Worm (Caenorhabditis elegans): ENCODE measurements around the gene scl-9.

DNA sequence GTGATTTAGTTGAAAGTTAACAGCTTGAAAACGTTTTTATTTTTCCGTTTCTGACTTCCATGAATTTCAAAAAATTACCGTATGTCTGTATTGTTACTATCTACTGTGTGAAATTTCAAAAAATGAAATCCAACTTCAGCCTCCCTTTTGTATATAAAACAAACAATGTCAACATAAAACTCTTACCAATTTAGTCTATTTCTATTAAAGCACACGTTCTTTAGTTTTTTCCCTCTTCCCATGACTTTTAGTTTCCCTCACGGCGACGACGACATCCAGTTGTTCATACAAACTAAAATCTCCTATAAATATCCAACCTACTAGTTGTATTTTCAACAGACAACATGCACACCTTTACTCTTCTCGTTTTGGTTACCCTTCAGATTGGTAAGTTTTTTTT lies 12.3 kb downstream of the scl-9 start, which contains the start of gene scl-3:
- TF ChIP-seq cebp-2 (GFP tag; IDR thresholded peaks at IDR 0.05) (no peak), unc-130 (GFP tag; optimal IDR thresholded peaks at IDR 0.05) (no peak)

Data from whole organism, young adult.